Fruit fly (Drosophila melanogaster) whole organism: ENCODE measurements around the gene CG31431.

ENCODE experiments used
- CG8478 ChIP-seq: fragments of >200 bp; optimal IDR thresholded peaks from 2 replicates; lab custom pipeline; 2018; ENCODE audit warnings: inconsistent platforms
- Dll ChIP-seq: fragments of >200 bp; optimal IDR thresholded peaks from 2 replicates; lab custom pipeline; 2017
- pan ChIP-seq: fragments of >200 bp; optimal IDR thresholded peaks from 2 replicates; lab custom pipeline; 2017
- psq ChIP-seq: fragments of >200 bp; optimal IDR thresholded peaks from 2 replicates; lab custom pipeline; 2017
- usp ChIP-seq: fragments of >200 bp; optimal IDR thresholded peaks from 2 replicates; lab custom pipeline; 2017; ENCODE audit warnings: missing biosample characterization, missing genetic modification characterization, mixed read lengths

DNA sequence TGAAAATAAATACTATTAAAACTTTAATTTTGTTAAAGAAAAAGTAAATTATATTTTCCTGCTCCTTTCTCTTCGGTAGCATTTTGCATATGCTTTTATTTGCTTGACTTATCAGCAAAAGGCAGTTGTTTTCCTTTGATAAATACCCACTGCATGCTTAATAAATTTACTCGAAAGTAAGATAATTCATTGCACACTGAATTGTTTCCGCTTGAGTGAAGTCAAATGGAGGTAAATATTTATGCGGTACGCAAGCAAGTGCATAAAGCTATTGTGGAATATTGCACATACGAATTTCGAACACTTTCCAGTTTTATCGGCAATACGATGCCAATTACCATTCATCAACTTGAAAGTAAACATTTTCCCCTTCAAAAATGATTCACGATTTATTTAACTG is 47.4 kb upstream of the CG31431 start:
- TF ChIP-seq pan (lab: Kevin White, UChicago), result no peak
- TF ChIP-seq CG8478 (lab: Kevin White, UChicago), result no peak
- TF ChIP-seq usp, result no peak
- TF ChIP-seq Dll (lab: Kevin White, UChicago), result no peak
- TF ChIP-seq psq (lab: Kevin White, UChicago), result no peak
